Worm (Caenorhabditis elegans) whole organism, L4/young adult: ENCODE data around the gene B0222.11.

Experiments
- dao-5 ChIP-seq: sonication (generic microtip); optimal IDR thresholded peaks from 2 replicates; lab custom pipeline; 2016; ENCODE audit warnings: missing genotype, missing genetic modification characterization, moderate library complexity, missing compliant biosample characterization
- him-1 ChIP-seq: sonication (generic microtip); optimal IDR thresholded peaks from 2 replicates; lab custom pipeline; 2016; ENCODE audit warnings: missing genotype, missing genetic modification reagents, missing genetic modification characterization, missing compliant biosample characterization

- TF ChIP-seq him-1 = no peak
- no peak for TF ChIP-seq dao-5 (tag; lab: Kevin White, UChicago)
Measured at ce11 chrV:9148151-9148550, 19.8 kb downstream of the B0222.11 start.
